Worm (Caenorhabditis elegans) whole organism, L4 larva: Measurements from ENCODE around the gene meg-1.

Source experiments
- F10B5.3 ChIP-seq: sonication (generic microtip); optimal IDR thresholded peaks from 2 replicates; lab custom pipeline; 2016; ENCODE audit warnings: mild to moderate bottlenecking, missing genetic modification characterization, missing compliant biosample characterization
- F49E8.2 ChIP-seq: sonication (generic microtip); optimal IDR thresholded peaks from 2 replicates; lab custom pipeline; 2016; ENCODE audit warnings: missing compliant biosample characterization, mild to moderate bottlenecking, missing genetic modification characterization, borderline replicate concordance
- T26A8.4 ChIP-seq: fragments of 200-800 bp; sonication (Bioruptor generic); IDR thresholded peaks from 2 replicates; pipeline ENCODE4 v1.3.6; 2022; ENCODE audit warnings: missing genetic modification characterization, missing compliant biosample characterization
- Y105C5A.15 ChIP-seq: fragments of 200-800 bp; sonication (Bioruptor generic); IDR thresholded peaks from 2 replicates; pipeline ENCODE4 v1.3.6; 2022; ENCODE audit warnings: missing genetic modification characterization, missing compliant biosample characterization
- Y5F2A.4 ChIP-seq: fragments of 200-800 bp; sonication (Bioruptor generic); optimal IDR thresholded peaks from 2 replicates; lab custom pipeline; 2018; ENCODE audit warnings: mild to moderate bottlenecking, missing genetic modification characterization, missing compliant biosample characterization
- Y75B8A.6 ChIP-seq: fragments of 200-800 bp; sonication (Bioruptor generic); IDR thresholded peaks from 2 replicates; pipeline ENCODE4 v1.3.6; 2022; ENCODE audit warnings: missing genetic modification reagents, missing genetic modification characterization, missing compliant biosample characterization
- aha-1 ChIP-seq: fragments of 150-350 bp; peaks from one replicate; lab custom pipeline; 2014; ENCODE audit warnings: missing biosample characterization, missing genetic modification characterization
- aly-2 ChIP-seq: sonication (generic microtip); optimal IDR thresholded peaks from 2 replicates; lab custom pipeline; 2018; ENCODE audit warnings: missing biosample characterization, missing genetic modification characterization
- ama-1 ChIP-seq: fragments of 150-350 bp; optimal IDR thresholded peaks from 2 replicates; lab custom pipeline; 2014; ENCODE audit warnings: inconsistent platforms, mixed read lengths
- arid-1 ChIP-seq: fragments of 200-800 bp; sonication (Bioruptor generic); conservative IDR thresholded peaks from 2 replicates; pipeline ENCODE4 v1.3.6; 2022; ENCODE audit warnings: missing genetic modification reagents, missing genetic modification characterization, missing compliant biosample characterization
- ceh-20 ChIP-seq: fragments of 200-800 bp; sonication (Bioruptor generic); IDR thresholded peaks from 2 replicates; pipeline ENCODE4 v1.3.6; 2022; ENCODE audit warnings: missing genetic modification reagents, missing genetic modification characterization, missing compliant biosample characterization
- ceh-44 ChIP-seq: fragments of 200-800 bp; sonication (Bioruptor generic); IDR thresholded peaks from 2 replicates; pipeline ENCODE4 v1.3.6; 2022; ENCODE audit warnings: missing genetic modification reagents, missing genetic modification characterization, missing compliant biosample characterization
- ceh-82 ChIP-seq: sonication (generic microtip); optimal IDR thresholded peaks from 2 replicates; lab custom pipeline; 2017; ENCODE audit warnings: missing biosample characterization, missing genetic modification characterization
- ces-1 ChIP-seq: fragments of 150-350 bp; sonication (generic microtip); optimal IDR thresholded peaks from 4 replicates; lab custom pipeline; 2014; ENCODE audit warnings: missing biosample characterization, missing genetic modification reagents, missing genetic modification characterization
- ctbp-1 ChIP-seq: fragments of 200-800 bp; sonication (Bioruptor generic); IDR thresholded peaks from 2 replicates; pipeline ENCODE4 v1.3.6; 2022; ENCODE audit warnings: missing genetic modification reagents, missing genetic modification characterization, missing compliant biosample characterization
- daf-16 ChIP-seq, 3 experiments: sonication (generic microtip); optimal IDR thresholded peaks; 2 replicates each; lab custom pipeline; 2016 to 2017; ENCODE audit warnings: missing genetic modification characterization in 3 of 3, missing genetic modification reagents in 3 of 3, mild to moderate bottlenecking in 2 of 3, missing compliant biosample characterization in 2 of 3, missing biosample characterization in 1 of 3, moderate library complexity in 1 of 3
- dmd-8 ChIP-seq: fragments of 200-800 bp; sonication (Bioruptor generic); IDR thresholded peaks from 2 replicates; pipeline ENCODE4 v1.3.6; 2022; ENCODE audit warnings: missing genetic modification characterization, missing compliant biosample characterization
- dpl-1 ChIP-seq: fragments of 150-350 bp; optimal IDR thresholded peaks from 2 replicates; lab custom pipeline; 2014; ENCODE audit warnings: missing biosample characterization, missing genetic modification reagents, missing genetic modification characterization
- dve-1 ChIP-seq: sonication (generic microtip); optimal IDR thresholded peaks from 2 replicates; lab custom pipeline; 2017; ENCODE audit warnings: antibody characterized with exemption, mild to moderate bottlenecking, missing genetic modification characterization, missing compliant biosample characterization; ENCODE audit not compliant: insufficient read depth
- egl-27 ChIP-seq: sonication (generic microtip); optimal IDR thresholded peaks from 3 replicates; lab custom pipeline; 2017; ENCODE audit warnings: missing biosample characterization, missing genetic modification reagents, missing genetic modification characterization
- fkh-10 ChIP-seq: fragments of 150-350 bp; optimal IDR thresholded peaks from 2 replicates; lab custom pipeline; 2014; ENCODE audit warnings: missing biosample characterization, missing genetic modification reagents, missing genetic modification characterization
- hlh-30 ChIP-seq: sonication (generic microtip); optimal IDR thresholded peaks from 2 replicates; lab custom pipeline; 2017; ENCODE audit warnings: antibody characterized with exemption, mild to moderate bottlenecking, missing genetic modification characterization, missing compliant biosample characterization; ENCODE audit not compliant: insufficient read depth
- lin-1 ChIP-seq: fragments of 200-800 bp; sonication (Bioruptor generic); IDR thresholded peaks from 2 replicates; pipeline ENCODE4 v1.3.6; 2022; ENCODE audit warnings: missing genetic modification reagents, missing genetic modification characterization, missing compliant biosample characterization
- lin-15B ChIP-seq: fragments of 150-350 bp; sonication (generic microtip); optimal IDR thresholded peaks from 3 replicates; lab custom pipeline; 2014; ENCODE audit warnings: missing biosample characterization, missing genetic modification characterization
- lsy-2 ChIP-seq, 2 experiments: fragments of 150-350 bp in 1 of 2; sonication (generic microtip) in 1 of 2; optimal IDR thresholded peaks; 2 replicates each; lab custom pipeline; 2014 to 2017; ENCODE audit warnings: missing biosample characterization in 2 of 2, missing genetic modification characterization in 2 of 2
- madf-5 ChIP-seq, 2 experiments: fragments of 200-800 bp; sonication (Bioruptor generic); IDR thresholded peaks; 2 replicates each; pipeline ENCODE4 v1.3.6; 2022; ENCODE audit warnings: missing compliant biosample characterization in 2 of 2, missing genetic modification characterization in 2 of 2
- mep-1 ChIP-seq: fragments of 150-350 bp; sonication (generic microtip); optimal IDR thresholded peaks from 3 replicates; lab custom pipeline; 2014; ENCODE audit warnings: missing biosample characterization, missing genetic modification characterization
- mes-2 ChIP-seq: sonication (generic microtip); optimal IDR thresholded peaks from 2 replicates; lab custom pipeline; 2016; ENCODE audit warnings: missing genotype, mild to moderate bottlenecking, missing genetic modification characterization, missing compliant biosample characterization; ENCODE audit not compliant: poor library complexity, severe bottlenecking
- mxl-2 ChIP-seq: fragments of 200-800 bp; sonication (Bioruptor generic); conservative IDR thresholded peaks from 2 replicates; pipeline ENCODE4 v1.3.6; 2022; ENCODE audit warnings: missing genetic modification reagents, missing genetic modification characterization, missing compliant biosample characterization
- mxl-3 ChIP-seq: fragments of 200-800 bp; sonication (Bioruptor generic); optimal IDR thresholded peaks from 2 replicates; lab custom pipeline; 2018; ENCODE audit warnings: mild to moderate bottlenecking, missing genetic modification characterization, missing compliant biosample characterization
- nhr-111 ChIP-seq: fragments of 200-800 bp; sonication (Bioruptor generic); optimal IDR thresholded peaks from 2 replicates; lab custom pipeline; 2018; ENCODE audit warnings: mild to moderate bottlenecking, missing genetic modification characterization, missing compliant biosample characterization
- nhr-42 ChIP-seq: fragments of 200-800 bp; sonication (Bioruptor generic); IDR thresholded peaks from 2 replicates; pipeline ENCODE4 v1.3.6; 2022; ENCODE audit warnings: missing genetic modification characterization, missing compliant biosample characterization
- nhr-48 ChIP-seq: sonication (generic microtip); optimal IDR thresholded peaks from 2 replicates; lab custom pipeline; 2016; ENCODE audit warnings: mild to moderate bottlenecking, missing genetic modification characterization, missing compliant biosample characterization
- nhr-76 ChIP-seq: fragments of 150-350 bp; optimal IDR thresholded peaks from 2 replicates; lab custom pipeline; 2014; ENCODE audit warnings: missing biosample characterization, missing genetic modification characterization
- pha-4 ChIP-seq, 2 experiments: fragments of 150-350 bp in 1 of 2; fragments of 200-800 bp in 1 of 2; sonication (Bioruptor generic) in 1 of 2; IDR thresholded peaks in 1 of 2; optimal IDR thresholded peaks in 1 of 2; 2 replicates each; pipeline versions ENCODE4 v1.3.6 to Lab custom; 2014 to 2022; ENCODE audit warnings: missing genetic modification characterization in 2 of 2, missing genetic modification reagents in 2 of 2, missing biosample characterization in 1 of 2, missing compliant biosample characterization in 1 of 2
- php-3 ChIP-seq: fragments of 200-800 bp; sonication (Bioruptor generic); IDR thresholded peaks from 2 replicates; pipeline ENCODE4 v1.3.6; 2022; ENCODE audit warnings: missing genetic modification reagents, missing genetic modification characterization, missing compliant biosample characterization
- saeg-2 ChIP-seq: fragments of 200-800 bp; sonication (Bioruptor generic); IDR thresholded peaks from 2 replicates; pipeline ENCODE4 v1.3.6; 2022; ENCODE audit warnings: missing genetic modification reagents, missing genetic modification characterization, missing compliant biosample characterization
- sdz-12 ChIP-seq: fragments of 200-800 bp; sonication (Bioruptor generic); optimal IDR thresholded peaks from 2 replicates; lab custom pipeline; 2018; ENCODE audit warnings: mild to moderate bottlenecking, missing genetic modification characterization, missing compliant biosample characterization
- snpc-1.2 ChIP-seq: fragments of 200-800 bp; sonication (Bioruptor generic); IDR thresholded peaks from 2 replicates; pipeline ENCODE4 v1.3.6; 2022; ENCODE audit warnings: missing genetic modification reagents, missing genetic modification characterization, missing compliant biosample characterization
- spr-1 ChIP-seq: sonication (generic microtip); optimal IDR thresholded peaks from 2 replicates; lab custom pipeline; 2016; ENCODE audit warnings: mild to moderate bottlenecking, missing genetic modification characterization, missing compliant biosample characterization
- spr-3 ChIP-seq: fragments of 200-800 bp; sonication (Bioruptor generic); optimal IDR thresholded peaks from 2 replicates; lab custom pipeline; 2018; ENCODE audit warnings: mild to moderate bottlenecking, missing genetic modification characterization, missing compliant biosample characterization
- tag-97 ChIP-seq: fragments of 200-800 bp; sonication (Bioruptor generic); IDR thresholded peaks from 2 replicates; pipeline ENCODE4 v1.3.6; 2022; ENCODE audit warnings: missing genetic modification characterization, missing compliant biosample characterization
- tra-1 ChIP-seq: fragments of 200-800 bp; sonication (Bioruptor generic); IDR thresholded peaks from 2 replicates; pipeline ENCODE4 v1.3.6; 2022; ENCODE audit warnings: missing genetic modification reagents, missing genetic modification characterization, missing compliant biosample characterization
- unc-62 ChIP-seq, 3 experiments: fragments of 150-350 bp in 1 of 3; sonication (generic microtip); optimal IDR thresholded peaks in 2 of 3; peaks in 1 of 3; 1 replicate in 1 of 3; 2 replicates in 2 of 3; lab custom pipeline; 2014 to 2017; ENCODE audit warnings: missing biosample characterization in 3 of 3, missing genetic modification characterization in 3 of 3, missing genetic modification reagents in 3 of 3, missing genotype in 1 of 3
- zfp-2 ChIP-seq: sonication (generic microtip); optimal IDR thresholded peaks from 2 replicates; lab custom pipeline; 2016; ENCODE audit warnings: mild to moderate bottlenecking, missing genetic modification characterization, missing compliant biosample characterization
- zip-2 ChIP-seq: fragments of 150-350 bp; optimal IDR thresholded peaks from 2 replicates; lab custom pipeline; 2014; ENCODE audit warnings: missing biosample characterization, missing genetic modification characterization
- ztf-11 ChIP-seq: fragments of 150-350 bp; optimal IDR thresholded peaks from 2 replicates; lab custom pipeline; 2014; ENCODE audit warnings: missing biosample characterization, missing genetic modification characterization

The meg-1 gene

ce11 chrX:13944184-13944583 is 14.8 kb upstream of the meg-1 start:
- TF ChIP-seq spr-1 (tag; lab: Kevin White, UChicago) (no peak), F10B5.3 (tag; lab: Kevin White, UChicago) (no peak), ama-1 (lab: Kevin White, UChicago) (no peak), zfp-2 (no peak), madf-5 (GFP tag; IDR thresholded peaks at IDR 0.05; lab: Robert Waterston, UW) (no peak), hlh-30 (no peak), lsy-2 (tag; optimal IDR thresholded peaks at IDR 0.05; lab: Kevin White, UChicago) (no peak), snpc-1.2 (GFP tag; lab: Robert Waterston, UW) (no peak), Y105C5A.15 (no peak), lin-15B (tag; lab: Kevin White, UChicago) (no peak), dve-1 (tag; lab: Kevin White, UChicago) (no peak), saeg-2 (GFP tag; lab: Robert Waterston, UW) (no peak), mes-2 (tag; lab: Kevin White, UChicago) (no peak), zip-2 (tag; lab: Kevin White, UChicago) (no peak), pha-4 (GFP tag; IDR thresholded peaks at IDR 0.05; lab: Robert Waterston, UW) (no peak), pha-4 (tag; optimal IDR thresholded peaks at IDR 0.05; lab: Kevin White, UChicago) (no peak), Y75B8A.6 (GFP tag; lab: Robert Waterston, UW) (no peak), ceh-20 (no peak), nhr-76 (tag; lab: Kevin White, UChicago) (no peak), dmd-8 (no peak)

DNA sequence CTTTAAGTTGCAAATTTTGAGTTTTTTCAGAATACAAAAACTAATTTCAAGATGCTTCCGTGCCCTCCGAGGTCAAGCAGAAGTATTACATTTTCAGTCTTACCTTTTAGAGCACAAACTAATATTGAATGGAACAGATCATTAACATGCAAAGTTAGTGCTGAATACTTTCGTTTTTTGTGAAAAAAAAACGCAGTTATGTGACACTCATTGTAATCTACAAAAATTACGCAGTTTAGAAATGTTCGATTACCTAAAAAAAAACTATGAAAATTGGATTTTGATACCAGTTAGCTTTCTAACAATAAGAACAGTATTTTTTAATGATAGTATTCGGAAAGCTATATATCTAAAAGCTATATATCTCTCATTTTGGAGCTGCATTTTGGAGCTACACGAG is 12.4 kb upstream of the meg-1 start:
- no peak for TF ChIP-seq tag-97 (GFP tag; lab: Robert Waterston, UW)
- TF ChIP-seq nhr-42 (GFP tag; lab: Robert Waterston, UW): no peak
- no peak for TF ChIP-seq daf-16 (GFP tag; optimal IDR thresholded peaks at IDR 0.05; lab: Kevin White, UChicago)
- no peak for TF ChIP-seq daf-16 (tag; optimal IDR thresholded peaks at IDR 0.05; lab: Kevin White, UChicago)
- TF ChIP-seq nhr-48: no peak
- no peak for TF ChIP-seq dpl-1 (GFP tag; lab: Kevin White, UChicago)
- TF ChIP-seq aha-1: peak; percentile 92
- no peak for TF ChIP-seq sdz-12 (GFP tag; lab: Kevin White, UChicago)

- TF ChIP-seq ces-1: no peak
- TF ChIP-seq nhr-111 (GFP tag; lab: Kevin White, UChicago): no peak
- TF ChIP-seq mxl-3 (GFP tag; lab: Kevin White, UChicago): no peak
- TF ChIP-seq arid-1 (GFP tag; lab: Robert Waterston, UW): no peak
- TF ChIP-seq ceh-44 (GFP tag; lab: Robert Waterston, UW): no peak
- 0 out of 4 replicates have a peak, but pooled peaks of 1 of the 2 experiments have one; percentile 33 for TF ChIP-seq madf-5 (GFP tag; IDR thresholded peaks at IDR 0.05; lab: Robert Waterston, UW)
- peak; percentile 16 for TF ChIP-seq mep-1 (tag; lab: Kevin White, UChicago)
- TF ChIP-seq unc-62 (GFP tag; optimal IDR thresholded peaks at IDR 0.05 in 1 of 2; lab: Kevin White, UChicago): peak in 1 of 2 experiments; percentile 95
- no peak for TF ChIP-seq unc-62 (tag; optimal IDR thresholded peaks at IDR 0.05; lab: Kevin White, UChicago)
- TF ChIP-seq pha-4 (GFP tag; IDR thresholded peaks at IDR 0.05; lab: Robert Waterston, UW): no peak
- TF ChIP-seq pha-4 (tag; optimal IDR thresholded peaks at IDR 0.05; lab: Kevin White, UChicago): no peak
- TF ChIP-seq tra-1 (GFP tag; lab: Robert Waterston, UW): 0 out of 2 replicates have a peak, but pooled peaks have one; percentile 4
- no peak for TF ChIP-seq Y5F2A.4 (GFP tag; lab: Kevin White, UChicago)
- no peak for TF ChIP-seq fkh-10 (GFP tag; lab: Kevin White, UChicago)
- no peak for TF ChIP-seq ztf-11
- TF ChIP-seq egl-27 (tag; lab: Kevin White, UChicago): no peak
- TF ChIP-seq F49E8.2 (tag; lab: Kevin White, UChicago): no peak
- TF ChIP-seq dve-1 (tag; lab: Kevin White, UChicago): no peak
- no peak for TF ChIP-seq lin-1
- TF ChIP-seq aly-2 (tag; lab: Kevin White, UChicago): no peak
- 0 out of 2 replicates have a peak, but pooled peaks have one; percentile 19 for TF ChIP-seq T26A8.4 (GFP tag; lab: Robert Waterston, UW)
- no peak for TF ChIP-seq ceh-82 (tag; lab: Kevin White, UChicago)
- TF ChIP-seq mxl-2 (GFP tag; lab: Robert Waterston, UW): no peak
- TF ChIP-seq php-3 (GFP tag; lab: Robert Waterston, UW): no peak
- no peak for TF ChIP-seq ctbp-1 (GFP tag; lab: Robert Waterston, UW)
- TF ChIP-seq spr-3 (GFP tag; lab: Kevin White, UChicago): no peak
- TF ChIP-seq Y75B8A.6 (GFP tag; lab: Robert Waterston, UW): no peak
These were observed 11.9 kb upstream of the meg-1 start for ce11 chrX:13941296-13941695.
